Worm (Caenorhabditis elegans) whole organism, late embryonic: Measurements from ENCODE around the gene C18A11.1.
A peak's percentile ranks its signal among the peaks of the same experiment; 100 is the strongest.

Experiments
- C08G9.2 ChIP-seq: sonication (generic microtip); optimal IDR thresholded peaks from 2 replicates; lab custom pipeline; 2016; ENCODE audit warnings: mild to moderate bottlenecking, missing genetic modification characterization, moderate library complexity, missing compliant biosample characterization
- F13H6.1 ChIP-seq: sonication (generic microtip); optimal IDR thresholded peaks from 2 replicates; lab custom pipeline; 2016; ENCODE audit warnings: missing genetic modification characterization, missing compliant biosample characterization
- T23F11.4 ChIP-seq: fragments of 200-800 bp; sonication (Bioruptor generic); optimal IDR thresholded peaks from 2 replicates; lab custom pipeline; 2018; ENCODE audit warnings: mild to moderate bottlenecking, missing genetic modification characterization, missing compliant biosample characterization
- ama-1 ChIP-seq: fragments of 150-350 bp; optimal IDR thresholded peaks from 2 replicates; lab custom pipeline; 2014
- ceh-14 ChIP-seq: sonication (generic microtip); optimal IDR thresholded peaks from 2 replicates; lab custom pipeline; 2016; ENCODE audit warnings: missing genotype, missing genetic modification characterization, missing compliant biosample characterization
- ceh-18 ChIP-seq: sonication (generic microtip); optimal IDR thresholded peaks from 2 replicates; lab custom pipeline; 2016; ENCODE audit warnings: missing genetic modification characterization, missing compliant biosample characterization
- ceh-19 ChIP-seq: fragments of 200-800 bp; sonication (Bioruptor generic); optimal IDR thresholded peaks from 2 replicates; lab custom pipeline; 2018; ENCODE audit warnings: mild to moderate bottlenecking, missing genetic modification characterization, missing compliant biosample characterization
- ceh-2 ChIP-seq: sonication (generic microtip); optimal IDR thresholded peaks from 2 replicates; lab custom pipeline; 2016; ENCODE audit warnings: missing genotype, missing genetic modification characterization, missing compliant biosample characterization
- ceh-22 ChIP-seq: sonication (generic microtip); optimal IDR thresholded peaks from 2 replicates; lab custom pipeline; 2017; ENCODE audit warnings: missing biosample characterization, missing genetic modification characterization
- ceh-31 ChIP-seq: sonication (generic microtip); optimal IDR thresholded peaks from 2 replicates; lab custom pipeline; 2016; ENCODE audit warnings: missing genetic modification characterization, missing compliant biosample characterization
- ceh-34 ChIP-seq: sonication (generic microtip); optimal IDR thresholded peaks from 2 replicates; lab custom pipeline; 2016; ENCODE audit warnings: mild to moderate bottlenecking, missing genetic modification characterization, missing compliant biosample characterization
- ceh-45 ChIP-seq: fragments of 200-800 bp; sonication (Bioruptor generic); IDR thresholded peaks from 2 replicates; pipeline ENCODE4 v1.3.6; 2022; ENCODE audit warnings: missing genetic modification reagents, missing genetic modification characterization, missing compliant biosample characterization
- ceh-48 ChIP-seq: sonication (generic microtip); optimal IDR thresholded peaks from 2 replicates; lab custom pipeline; 2016; ENCODE audit warnings: missing genetic modification characterization, inconsistent platforms, missing compliant biosample characterization
- ceh-6 ChIP-seq: fragments of 200-800 bp; sonication (Bioruptor generic); optimal IDR thresholded peaks from 2 replicates; lab custom pipeline; 2018; ENCODE audit warnings: mild to moderate bottlenecking, missing genetic modification characterization, missing compliant biosample characterization
- che-1 ChIP-seq: sonication (generic microtip); optimal IDR thresholded peaks from 2 replicates; lab custom pipeline; 2016; ENCODE audit warnings: mild to moderate bottlenecking, missing genetic modification characterization, missing compliant biosample characterization
- dmd-4 ChIP-seq: sonication (generic microtip); optimal IDR thresholded peaks from 2 replicates; lab custom pipeline; 2016; ENCODE audit warnings: borderline replicate concordance, missing genetic modification characterization, missing compliant biosample characterization
- dve-1 ChIP-seq: sonication (generic microtip); optimal IDR thresholded peaks from 2 replicates; lab custom pipeline; 2017; ENCODE audit warnings: antibody characterized with exemption, mild to moderate bottlenecking, missing genetic modification characterization, missing compliant biosample characterization
- elt-2 ChIP-seq: sonication (generic microtip); optimal IDR thresholded peaks from 2 replicates; lab custom pipeline; 2016; ENCODE audit warnings: missing genetic modification reagents, missing genetic modification characterization, missing compliant biosample characterization
- eyg-1 ChIP-seq: sonication (generic microtip); optimal IDR thresholded peaks from 2 replicates; lab custom pipeline; 2016; ENCODE audit warnings: missing genotype, missing genetic modification characterization, missing compliant biosample characterization
- fkh-6 ChIP-seq: sonication (generic microtip); optimal IDR thresholded peaks from 2 replicates; lab custom pipeline; 2016; ENCODE audit warnings: missing genetic modification characterization, missing compliant biosample characterization
- hlh-13 ChIP-seq: fragments of 200-800 bp; sonication (Bioruptor generic); optimal IDR thresholded peaks from 2 replicates; lab custom pipeline; 2018; ENCODE audit warnings: mild to moderate bottlenecking, missing genetic modification characterization, missing compliant biosample characterization
- hlh-30 ChIP-seq: sonication (generic microtip); optimal IDR thresholded peaks from 2 replicates; lab custom pipeline; 2017; ENCODE audit warnings: antibody characterized with exemption, missing genetic modification characterization, missing compliant biosample characterization; ENCODE audit not compliant: insufficient read depth
- hlh-8 ChIP-seq: sonication (generic microtip); optimal IDR thresholded peaks from 2 replicates; lab custom pipeline; 2016; ENCODE audit warnings: missing genotype, missing genetic modification characterization, missing compliant biosample characterization
- lim-6 ChIP-seq: sonication (generic microtip); optimal IDR thresholded peaks from 2 replicates; lab custom pipeline; 2016; ENCODE audit warnings: missing genetic modification characterization, missing compliant biosample characterization
- mec-3 ChIP-seq: sonication (generic microtip); optimal IDR thresholded peaks from 2 replicates; lab custom pipeline; 2016; ENCODE audit warnings: borderline replicate concordance, missing genetic modification characterization, missing compliant biosample characterization
- nfya-1 ChIP-seq: sonication (generic microtip); optimal IDR thresholded peaks from 2 replicates; lab custom pipeline; 2017; ENCODE audit warnings: missing genetic modification characterization, mild to moderate bottlenecking, missing compliant biosample characterization, antibody characterized with exemption, moderate library complexity
- nhr-11 ChIP-seq: fragments of 150-350 bp; optimal IDR thresholded peaks from 2 replicates; lab custom pipeline; 2014; ENCODE audit warnings: missing biosample characterization, missing genetic modification characterization
- nhr-232 ChIP-seq: sonication (generic microtip); optimal IDR thresholded peaks from 2 replicates; lab custom pipeline; 2016; ENCODE audit warnings: missing genetic modification characterization, missing compliant biosample characterization
- npax-4 ChIP-seq: sonication (generic microtip); optimal IDR thresholded peaks from 2 replicates; lab custom pipeline; 2016; ENCODE audit warnings: missing genetic modification characterization, missing compliant biosample characterization
- odd-2 ChIP-seq: sonication (generic microtip); optimal IDR thresholded peaks from 2 replicates; lab custom pipeline; 2017; ENCODE audit warnings: antibody characterized with exemption, mild to moderate bottlenecking, missing genetic modification characterization, missing compliant biosample characterization
- pag-3 ChIP-seq: sonication (generic microtip); optimal IDR thresholded peaks from 2 replicates; lab custom pipeline; 2016; ENCODE audit warnings: missing compliant biosample characterization, missing genetic modification characterization, borderline replicate concordance
- pax-1 ChIP-seq: fragments of 150-350 bp; optimal IDR thresholded peaks from 2 replicates; lab custom pipeline; 2014; ENCODE audit warnings: missing biosample characterization, missing genetic modification characterization
- pha-4 ChIP-seq: fragments of 150-350 bp; optimal IDR thresholded peaks from 2 replicates; lab custom pipeline; 2018; ENCODE audit warnings: missing biosample characterization, missing genetic modification reagents, missing genetic modification characterization
- pros-1 ChIP-seq: fragments of 150-350 bp; optimal IDR thresholded peaks from 2 replicates; lab custom pipeline; 2014; ENCODE audit warnings: missing biosample characterization, missing genetic modification reagents, missing genetic modification characterization
- ref-2 ChIP-seq: sonication (generic microtip); optimal IDR thresholded peaks from 2 replicates; lab custom pipeline; 2016; ENCODE audit warnings: missing genetic modification characterization, missing compliant biosample characterization
- sdc-2 ChIP-seq: sonication (generic microtip); optimal IDR thresholded peaks from 2 replicates; lab custom pipeline; 2016; ENCODE audit warnings: missing genotype, missing genetic modification characterization, missing compliant biosample characterization
- sox-4 ChIP-seq: sonication (generic microtip); optimal IDR thresholded peaks from 2 replicates; lab custom pipeline; 2017; ENCODE audit warnings: mild to moderate bottlenecking, missing genetic modification characterization, inconsistent platforms, missing compliant biosample characterization
- syd-9 ChIP-seq: sonication (generic microtip); optimal IDR thresholded peaks from 2 replicates; lab custom pipeline; 2016; ENCODE audit warnings: mild to moderate bottlenecking, missing genetic modification characterization, moderate library complexity, missing compliant biosample characterization
- tbx-2 ChIP-seq: sonication (generic microtip); optimal IDR thresholded peaks from 2 replicates; lab custom pipeline; 2016; ENCODE audit warnings: missing genetic modification characterization, missing compliant biosample characterization
- tbx-7 ChIP-seq: sonication (generic microtip); optimal IDR thresholded peaks from 2 replicates; lab custom pipeline; 2016; ENCODE audit warnings: missing genotype, missing genetic modification characterization, missing compliant biosample characterization
- unc-42 ChIP-seq: sonication (generic microtip); optimal IDR thresholded peaks from 2 replicates; lab custom pipeline; 2016; ENCODE audit warnings: missing genotype, missing genetic modification characterization, missing compliant biosample characterization
- unc-55 ChIP-seq: sonication (generic microtip); optimal IDR thresholded peaks from 2 replicates; lab custom pipeline; 2017; ENCODE audit warnings: missing biosample characterization, missing genetic modification reagents, missing genetic modification characterization
- ztf-16 ChIP-seq: sonication (generic microtip); optimal IDR thresholded peaks from 2 replicates; lab custom pipeline; 2017; ENCODE audit warnings: missing genetic modification characterization, missing compliant biosample characterization

Gene C18A11.1

DNA sequence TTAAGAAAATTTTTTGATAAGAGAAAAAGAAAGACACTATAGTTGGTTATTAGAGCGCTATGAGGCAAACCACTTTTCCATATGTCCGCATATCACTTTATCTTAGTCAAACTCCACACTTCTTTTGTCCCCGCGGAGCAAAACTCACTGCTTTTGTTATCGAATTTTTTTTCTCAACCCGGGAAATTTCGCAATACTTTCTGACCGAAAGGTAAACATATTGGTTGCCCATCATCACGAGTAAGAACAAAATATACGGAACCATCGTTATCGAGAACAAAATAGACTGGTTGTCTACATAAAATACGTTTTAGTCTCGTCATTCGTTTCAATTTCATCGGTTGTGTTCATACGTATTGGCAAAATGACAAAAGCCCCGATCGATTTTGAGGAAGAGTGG lies at the start of gene C18A11.1:
TSS of gene C18A11.1 (plus strand) at position 36 of the 400 bp plus-strand sequence.
- TF ChIP-seq nhr-232 (tag; lab: Kevin White, UChicago) (no peak), F13H6.1 (tag; lab: Kevin White, UChicago) (no peak), ceh-2 (no peak), ceh-6 (GFP tag; lab: Kevin White, UChicago) (no peak), ceh-14 (tag; lab: Kevin White, UChicago) (no peak), C08G9.2 (tag; lab: Kevin White, UChicago) (no peak), ref-2 (tag; lab: Kevin White, UChicago) (no peak), ceh-45 (no peak), pag-3 (tag; lab: Kevin White, UChicago) (no peak), hlh-8 (no peak), odd-2 (no peak), ceh-19 (no peak), ama-1 (lab: Kevin White, UChicago) (no peak), hlh-13 (GFP tag; lab: Kevin White, UChicago) (no peak), dmd-4 (no peak), ceh-22 (tag; lab: Kevin White, UChicago) (no peak), ceh-48 (no peak), npax-4 (tag; lab: Kevin White, UChicago) (no peak), hlh-30 (tag; lab: Kevin White, UChicago) (no peak), ztf-16 (tag; lab: Kevin White, UChicago) (no peak)
- TF ChIP-seq, all 69 proteins: peak for 0

DNA sequence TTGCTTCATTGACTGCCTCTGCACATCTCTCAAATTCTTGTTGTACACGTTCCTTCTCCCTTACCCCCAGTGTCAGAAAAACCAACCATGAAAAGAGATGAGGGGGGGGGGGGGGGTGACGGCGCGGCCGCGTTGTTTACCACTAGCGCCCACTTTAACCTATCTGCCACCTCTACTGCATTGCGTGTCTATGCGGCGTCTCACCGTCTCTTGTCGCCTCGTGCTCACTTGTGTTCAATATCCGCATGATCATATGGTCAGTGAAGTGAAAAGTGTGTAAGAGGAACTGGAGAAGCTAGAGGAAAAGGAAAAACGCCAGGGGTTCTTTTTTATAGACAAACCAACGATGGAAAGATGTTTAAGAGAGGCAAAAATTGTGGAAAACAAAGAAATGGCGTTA lies 49.5 kb upstream of the C18A11.1 start:
- peak; percentile 0 for TF ChIP-seq unc-55 (GFP tag; lab: Kevin White, UChicago)
- TF ChIP-seq ceh-19 = peak; percentile 34
- peak; percentile 36 for TF ChIP-seq ceh-2
- no peak for TF ChIP-seq che-1 (tag; lab: Kevin White, UChicago)
- no peak for TF ChIP-seq lim-6 (tag; lab: Kevin White, UChicago)
- peak; percentile 65 for TF ChIP-seq ceh-31 (tag; lab: Kevin White, UChicago)
- TF ChIP-seq ceh-18 (tag; lab: Kevin White, UChicago) = peak; percentile 82
- no peak for TF ChIP-seq fkh-6 (tag; lab: Kevin White, UChicago)
- peak; percentile 21 for TF ChIP-seq dve-1 (tag; lab: Kevin White, UChicago)
- peak; percentile 49 for TF ChIP-seq T23F11.4 (GFP tag; lab: Kevin White, UChicago)
- peak; percentile 90 for TF ChIP-seq hlh-30 (tag; lab: Kevin White, UChicago)
- peak; percentile 68 for TF ChIP-seq pros-1 (tag; lab: Kevin White, UChicago)
- no peak for TF ChIP-seq pax-1
- TF ChIP-seq tbx-2 = peak; percentile 66
- TF ChIP-seq ceh-14 (tag; lab: Kevin White, UChicago) = peak; percentile 25
- TF ChIP-seq F13H6.1 (tag; lab: Kevin White, UChicago) = peak; percentile 62
- TF ChIP-seq ceh-34 (tag; lab: Kevin White, UChicago) = peak; percentile 24
- TF ChIP-seq nfya-1 (tag; lab: Kevin White, UChicago) = peak; percentile 31
- peak; percentile 37 for TF ChIP-seq sdc-2

- TF ChIP-seq ref-2 (tag; lab: Kevin White, UChicago) (peak; percentile 4), hlh-30 (tag; lab: Kevin White, UChicago) (peak; percentile 81), unc-42 (tag; lab: Kevin White, UChicago) (peak; percentile 35), sox-4 (no peak), ceh-18 (tag; lab: Kevin White, UChicago) (peak; percentile 78), C08G9.2 (tag; lab: Kevin White, UChicago) (peak; percentile 5), ceh-31 (tag; lab: Kevin White, UChicago) (peak; percentile 44), tbx-7 (tag; lab: Kevin White, UChicago) (no peak)
These were observed 47.5 kb upstream of the C18A11.1 start for ce11 chrX:8021609-8022008.

DNA sequence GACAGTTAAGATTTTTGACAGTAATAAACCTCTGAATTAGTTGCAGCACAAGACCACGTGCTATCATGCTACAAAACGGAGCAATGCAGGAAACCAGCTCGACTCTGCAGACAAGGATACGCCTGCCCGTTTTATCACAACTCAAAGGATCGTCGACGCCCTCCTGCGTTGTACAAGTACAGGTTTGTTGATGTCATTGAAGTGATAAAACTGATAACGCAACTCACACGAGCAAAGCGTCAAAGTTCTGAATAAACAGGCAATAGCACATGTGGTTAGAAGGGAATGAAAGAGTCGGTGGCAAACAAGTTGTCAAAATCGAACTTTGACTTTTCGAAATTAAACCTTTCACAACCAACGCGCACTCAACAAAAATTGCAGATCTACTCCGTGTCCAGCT lies 46.4 kb upstream of the C18A11.1 start:
- TF ChIP-seq mec-3 (tag; lab: Kevin White, UChicago) (no peak), syd-9 (tag; lab: Kevin White, UChicago) (no peak), pax-1 (no peak), ref-2 (tag; lab: Kevin White, UChicago) (no peak), elt-2 (tag; lab: Kevin White, UChicago) (no peak), nhr-232 (tag; lab: Kevin White, UChicago) (no peak), pha-4 (tag; lab: Kevin White, UChicago) (no peak), hlh-13 (GFP tag; lab: Kevin White, UChicago) (no peak), eyg-1 (tag; lab: Kevin White, UChicago) (no peak), nhr-11 (tag; lab: Kevin White, UChicago) (no peak)
